Worm (Caenorhabditis elegans): ENCODE results near the gene cpg-2.

- TF ChIP-seq unc-86 (tag; optimal IDR thresholded peaks at IDR 0.05) (no peak), fos-1 (tag; optimal IDR thresholded peaks at IDR 0.05) (no peak), lsy-2 (tag; optimal IDR thresholded peaks at IDR 0.05) (no peak), ama-1 (optimal IDR thresholded peaks at IDR 0.05) (no peak), pax-3 (tag; optimal IDR thresholded peaks at IDR 0.05) (no peak), tbx-2 (tag; optimal IDR thresholded peaks at IDR 0.05) (no peak), efl-3 (GFP tag; optimal IDR thresholded peaks at IDR 0.05) (no peak), mep-1 (tag; optimal IDR thresholded peaks at IDR 0.05) (no peak), nhr-11 (tag; optimal IDR thresholded peaks at IDR 0.05) (no peak), snpc-4 (tag; optimal IDR thresholded peaks at IDR 0.05) (no peak), ztf-4 (tag; optimal IDR thresholded peaks at IDR 0.05) (no peak), unc-62 (GFP tag; optimal IDR thresholded peaks at IDR 0.05) (no peak), xbp-1 (tag; optimal IDR thresholded peaks at IDR 0.05) (no peak), fkh-4 (tag; optimal IDR thresholded peaks at IDR 0.05; ENCODE audit: borderline replicate concordance) (no peak)
These were observed 8.5 kb upstream of the cpg-2 start for ce11 chrIII:7112285-7112684.

All from whole organism, L1 larva.